Fruit fly (Drosophila melanogaster) Kc167 (cell line): ENCODE data around the gene Mer.

ENCODE experiments used
- insv ChIP-seq: fragments of >200 bp; optimal IDR thresholded peaks from 3 replicates; lab custom pipeline; 2018; ENCODE audit warnings: missing external identifiers
- ttk ChIP-seq: sonication (Bioruptor generic); optimal IDR thresholded peaks from 2 replicates; lab custom pipeline; 2017; ENCODE audit warnings: missing external identifiers

dm6 chrX:19684048-19684447, 9.3 kb downstream of the Mer start:
- TF ChIP-seq insv (no peak), ttk (lab: Kevin White, UChicago) (no peak)
